Fruit fly (Drosophila melanogaster): ENCODE measurements around the gene Vha13.

Vha13 gene

DNA sequence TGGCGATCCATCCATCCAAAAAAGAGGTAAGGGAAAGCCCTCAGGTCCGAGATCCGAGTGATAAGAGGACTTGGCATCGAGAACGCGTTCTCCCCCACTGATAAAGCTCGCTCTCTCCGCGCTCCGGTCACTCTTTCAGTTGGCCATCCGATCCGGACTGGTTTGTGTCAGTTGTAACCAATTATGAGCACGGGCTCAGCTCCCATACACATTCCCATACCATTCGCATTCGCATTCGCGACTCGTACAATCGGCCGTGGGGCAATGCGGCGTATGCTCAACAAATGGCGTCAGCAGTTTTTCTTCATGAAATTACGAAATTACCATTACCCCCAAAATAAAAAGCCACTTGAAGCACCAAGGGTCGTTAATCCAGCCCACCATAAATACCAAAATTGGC, 19.7 kb downstream of the Vha13 start:
- TF ChIP-seq insv (optimal IDR thresholded peaks at IDR 0.05) (no peak), ttk (optimal IDR thresholded peaks at IDR 0.05) (no peak), h (optimal IDR thresholded peaks at IDR 0.05) (no peak), psq (optimal IDR thresholded peaks at IDR 0.05) (no peak), Myc (optimal IDR thresholded peaks at IDR 0.05) (no peak), Sin3A (optimal IDR thresholded peaks at IDR 0.05) (no peak)

DNA sequence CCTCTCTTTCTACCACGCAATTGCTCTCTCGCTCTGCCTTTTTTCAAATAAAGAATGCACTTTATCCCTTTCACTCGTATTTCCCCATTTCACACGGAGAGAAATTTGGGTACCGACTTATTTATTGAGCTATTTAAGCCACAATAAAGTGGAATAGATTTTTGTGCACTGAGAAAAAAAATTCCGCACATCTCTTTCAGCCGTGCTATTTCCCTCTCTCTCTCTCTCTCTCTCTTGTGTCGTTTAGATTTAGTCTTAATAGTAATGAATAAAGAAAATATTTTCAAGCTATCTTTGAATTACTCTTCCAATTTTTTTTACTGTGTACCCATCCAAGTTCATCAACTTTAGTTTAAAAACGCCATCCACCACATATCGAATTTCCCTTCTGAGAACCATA, 20.6 kb downstream of the Vha13 start:
- no peak for TF ChIP-seq Myc (optimal IDR thresholded peaks at IDR 0.05)
- TF ChIP-seq h (optimal IDR thresholded peaks at IDR 0.05) = no peak
- TF ChIP-seq Sin3A (optimal IDR thresholded peaks at IDR 0.05) = no peak

DNA sequence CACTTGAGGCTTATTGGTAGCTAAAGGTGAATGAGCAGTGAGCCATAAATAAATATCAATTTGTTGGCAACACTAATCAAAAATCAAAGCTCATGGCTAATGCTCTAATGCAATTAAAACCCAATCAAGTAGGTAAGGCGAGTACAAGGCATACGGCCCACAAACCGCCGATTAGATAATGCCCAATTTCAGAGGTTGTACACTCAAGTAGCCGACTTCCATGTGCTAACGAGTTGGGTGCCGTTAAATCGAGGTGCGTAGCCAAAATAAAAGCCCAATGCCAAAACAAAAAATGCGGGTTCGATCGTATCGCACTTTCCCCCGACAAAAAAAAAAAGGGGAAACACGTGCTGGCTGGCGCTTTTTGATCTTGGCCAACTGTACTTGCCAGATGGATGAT, 22.2 kb downstream of the Vha13 start:
- TF ChIP-seq Myc (optimal IDR thresholded peaks at IDR 0.05) (no peak), Sin3A (optimal IDR thresholded peaks at IDR 0.05) (no peak)

DNA sequence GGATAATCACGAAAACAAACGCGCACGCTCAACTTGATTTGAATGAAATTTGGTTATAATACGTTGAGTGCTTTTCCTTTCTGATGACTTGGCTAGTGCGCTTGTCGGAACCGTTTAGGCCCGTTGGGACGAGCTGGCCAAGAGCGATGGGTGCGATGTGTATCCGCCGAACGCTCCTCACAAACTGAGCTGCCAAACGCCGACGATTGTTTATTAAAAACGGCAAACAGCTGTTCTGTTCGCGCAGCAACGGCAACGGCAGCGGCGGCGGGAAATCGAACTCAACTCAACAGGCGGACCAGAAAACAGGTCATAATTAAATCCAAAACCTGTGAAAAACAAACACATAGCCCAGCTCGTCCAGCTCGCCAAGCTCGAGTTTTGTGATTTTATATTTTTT, 23.2 kb downstream of the Vha13 start:
- no peak for TF ChIP-seq Myc (optimal IDR thresholded peaks at IDR 0.05)
- TF ChIP-seq psq (optimal IDR thresholded peaks at IDR 0.05) = no peak
- no peak for TF ChIP-seq Sin3A (optimal IDR thresholded peaks at IDR 0.05)
- no peak for TF ChIP-seq ttk (optimal IDR thresholded peaks at IDR 0.05)
- no peak for TF ChIP-seq insv (optimal IDR thresholded peaks at IDR 0.05)
- TF ChIP-seq h (optimal IDR thresholded peaks at IDR 0.05) = no peak

DNA sequence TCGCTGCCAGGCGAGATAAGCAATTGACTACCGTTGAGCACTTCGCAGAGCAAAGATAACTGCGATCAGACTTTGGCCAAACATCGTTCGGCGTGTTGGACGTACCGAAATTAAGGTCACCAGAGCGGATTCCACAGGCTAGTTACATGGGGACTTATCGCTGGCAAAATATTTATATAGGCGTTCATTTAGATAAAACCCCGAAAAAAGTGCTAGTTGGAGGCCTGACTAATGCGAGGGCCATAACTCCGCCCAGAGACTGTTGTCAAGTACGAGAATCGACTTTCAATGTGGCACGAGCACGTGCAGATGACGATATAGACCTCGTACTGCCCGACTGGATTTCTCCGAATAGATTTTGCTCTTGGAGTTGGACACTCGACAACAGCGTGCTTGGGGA, 24.3 kb downstream of the Vha13 start:
- TF ChIP-seq Myc (optimal IDR thresholded peaks at IDR 0.05) (no peak), ttk (optimal IDR thresholded peaks at IDR 0.05) (no peak), Sin3A (optimal IDR thresholded peaks at IDR 0.05) (no peak), psq (optimal IDR thresholded peaks at IDR 0.05) (no peak), h (optimal IDR thresholded peaks at IDR 0.05) (no peak), insv (optimal IDR thresholded peaks at IDR 0.05) (no peak)

DNA sequence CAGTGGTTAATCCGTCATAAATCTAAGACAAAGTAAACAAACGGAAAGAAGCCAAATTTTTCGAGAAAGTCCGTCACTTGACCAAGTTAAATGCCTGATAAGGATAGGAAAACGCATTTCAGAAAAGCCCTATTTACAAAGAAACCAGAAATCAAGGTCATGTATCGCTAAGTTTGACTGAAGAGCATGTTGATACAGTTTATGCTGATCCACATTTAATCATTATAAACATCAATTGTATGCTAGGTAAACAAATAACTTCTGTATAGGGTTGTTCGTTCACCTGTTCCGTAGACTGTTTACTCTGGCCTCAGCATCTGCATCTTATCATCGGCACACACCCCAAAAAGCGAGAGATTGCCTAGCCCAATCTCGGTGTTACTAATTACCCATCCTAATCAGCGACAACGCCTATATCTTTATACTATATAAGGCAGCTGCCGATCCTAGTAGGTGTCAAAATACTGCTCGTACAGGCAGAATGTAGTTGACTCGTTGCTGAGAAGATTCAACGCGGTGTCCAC, 31.2 kb downstream of the Vha13 start, which contains the start of gene CG16727:
CG16727 (plus strand) TSS at position 474 of the 524 bp plus-strand sequence.
- TF ChIP-seq Sin3A (optimal IDR thresholded peaks at IDR 0.05) (no peak), Myc (optimal IDR thresholded peaks at IDR 0.05) (no peak), h (optimal IDR thresholded peaks at IDR 0.05) (no peak)

DNA sequence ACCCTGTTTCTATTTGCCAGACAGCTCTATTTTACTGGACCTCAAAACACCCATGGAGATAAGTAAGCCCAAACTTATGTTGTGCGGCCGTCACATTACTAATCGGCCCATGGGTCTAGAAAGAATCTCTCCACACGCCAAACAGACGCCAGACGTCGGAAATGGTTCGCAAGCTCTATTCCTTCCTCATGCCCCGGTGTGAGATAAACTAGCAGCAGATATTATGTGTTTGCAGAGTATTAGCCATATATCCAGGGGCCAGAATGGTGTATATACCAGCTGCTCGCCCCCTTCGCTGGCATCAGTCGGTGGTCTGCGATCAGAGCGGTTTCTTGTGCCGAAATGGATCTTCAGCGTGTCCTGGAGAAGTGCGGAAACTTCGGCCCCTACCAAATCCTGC, 34.3 kb downstream of the Vha13 start, which contains the start of gene CG17752:
CG17752 (plus strand) TSS at position 301 of the 400 bp plus-strand sequence.
- TF ChIP-seq h (optimal IDR thresholded peaks at IDR 0.05) = no peak
- TF ChIP-seq ttk (optimal IDR thresholded peaks at IDR 0.05) = no peak
- TF ChIP-seq Myc (optimal IDR thresholded peaks at IDR 0.05) = no peak
- TF ChIP-seq insv (optimal IDR thresholded peaks at IDR 0.05) = no peak
- no peak for TF ChIP-seq psq (optimal IDR thresholded peaks at IDR 0.05)
- TF ChIP-seq Sin3A (optimal IDR thresholded peaks at IDR 0.05) = no peak

DNA sequence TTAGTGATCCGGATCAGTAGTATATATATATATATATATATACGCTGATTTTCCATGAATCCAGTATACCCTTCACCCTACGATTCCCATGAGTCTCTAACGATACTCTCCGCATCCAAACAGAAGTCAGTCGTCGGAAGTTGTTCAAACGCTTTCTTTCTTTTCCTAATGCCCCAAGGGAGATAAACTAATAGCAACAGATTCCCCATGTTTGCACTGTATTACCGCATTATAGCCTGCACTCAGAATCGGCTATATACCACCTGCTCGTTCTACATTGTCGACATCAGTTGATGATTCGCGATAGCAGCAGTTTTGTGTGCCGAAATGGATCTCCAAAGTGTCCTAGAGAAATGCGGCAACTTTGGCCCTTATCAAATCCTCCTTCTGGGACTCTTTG, 37.2 kb downstream of the Vha13 start, which contains the start of gene CG17751:
CG17751 (plus strand) TSS at position 301 of the 400 bp plus-strand sequence.
- TF ChIP-seq Sin3A (optimal IDR thresholded peaks at IDR 0.05) (no peak), insv (optimal IDR thresholded peaks at IDR 0.05) (no peak), h (optimal IDR thresholded peaks at IDR 0.05) (no peak), psq (optimal IDR thresholded peaks at IDR 0.05) (no peak), Myc (optimal IDR thresholded peaks at IDR 0.05) (no peak), ttk (optimal IDR thresholded peaks at IDR 0.05) (no peak)

DNA sequence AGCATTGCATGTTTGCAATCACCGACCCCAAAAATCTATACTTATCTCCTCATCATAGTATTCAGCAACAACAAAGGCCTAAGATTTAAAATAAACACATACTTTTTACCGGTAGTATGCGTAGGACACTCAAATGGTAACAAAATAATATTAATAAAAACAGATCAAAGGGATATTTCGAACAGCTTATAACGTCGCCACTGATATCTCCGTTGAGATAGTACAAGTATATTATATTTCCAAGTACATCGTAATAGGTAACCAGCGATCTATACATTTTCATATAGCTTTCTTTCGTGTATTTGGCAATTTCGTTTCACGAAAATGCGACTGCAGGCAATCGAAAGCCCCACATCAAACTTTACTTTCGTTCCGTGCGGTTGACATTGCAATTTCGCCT, 41.2 kb downstream of the Vha13 start, which contains the start of gene CG7342:
CG7342 (plus strand) TSS at position 380 of the 400 bp plus-strand sequence.
- TF ChIP-seq psq (optimal IDR thresholded peaks at IDR 0.05) (no peak), h (optimal IDR thresholded peaks at IDR 0.05) (no peak), Myc (optimal IDR thresholded peaks at IDR 0.05) (no peak), ttk (optimal IDR thresholded peaks at IDR 0.05) (no peak), Sin3A (optimal IDR thresholded peaks at IDR 0.05) (no peak), insv (optimal IDR thresholded peaks at IDR 0.05) (no peak)

DNA sequence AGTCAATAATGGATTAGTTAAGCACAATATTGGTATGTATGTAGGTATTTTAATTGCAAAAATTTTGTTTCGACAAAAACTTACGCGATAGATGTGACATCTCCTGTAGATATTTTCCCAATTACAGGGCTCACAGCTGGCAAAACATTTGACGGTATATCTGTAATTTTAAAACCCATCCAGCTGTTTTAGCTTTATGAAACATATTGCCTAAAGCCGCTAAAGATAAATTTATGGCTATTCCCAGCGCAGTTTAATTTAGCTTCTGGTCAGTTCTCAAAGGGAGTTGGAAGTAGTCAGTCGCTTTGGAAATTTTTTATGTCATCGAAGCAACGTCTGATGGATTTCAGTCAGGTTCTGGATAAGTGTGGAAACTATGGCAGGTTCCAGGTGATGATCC, 43.9 kb downstream of the Vha13 start, which contains the start of gene CG7333:
CG7333 (plus strand) TSS at position 301 of the 400 bp plus-strand sequence.
- TF ChIP-seq ttk (optimal IDR thresholded peaks at IDR 0.05) (no peak), h (optimal IDR thresholded peaks at IDR 0.05) (no peak), insv (optimal IDR thresholded peaks at IDR 0.05) (no peak), Myc (optimal IDR thresholded peaks at IDR 0.05) (no peak), Sin3A (optimal IDR thresholded peaks at IDR 0.05) (no peak), psq (optimal IDR thresholded peaks at IDR 0.05) (no peak)

DNA sequence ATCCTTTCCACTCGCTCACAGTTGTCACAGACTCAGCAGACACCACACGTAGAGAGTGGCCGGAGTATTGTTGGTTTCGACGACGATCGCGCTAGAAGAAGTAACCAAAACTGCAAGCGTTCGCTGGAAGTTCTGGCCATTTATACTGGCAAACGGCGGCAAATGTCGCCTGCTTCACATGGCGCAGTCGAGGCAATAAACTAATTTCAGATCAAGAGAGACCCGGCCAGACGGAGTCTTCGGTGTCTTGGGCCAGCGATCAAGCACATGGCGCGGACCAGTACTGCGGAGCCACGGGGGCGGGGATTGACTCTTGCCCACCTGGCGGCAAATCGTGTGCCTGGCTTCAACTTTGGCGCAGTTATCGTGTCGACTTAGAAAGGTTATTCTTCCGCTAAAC, 45.3 kb downstream of the Vha13 start, which contains the start of gene Cpr92A:
Cpr92A (minus strand) TSS at position 101 of the 400 bp plus-strand sequence.
- TF ChIP-seq insv (optimal IDR thresholded peaks at IDR 0.05) (no peak), psq (optimal IDR thresholded peaks at IDR 0.05) (no peak), ttk (optimal IDR thresholded peaks at IDR 0.05) (no peak), h (optimal IDR thresholded peaks at IDR 0.05) (no peak), Sin3A (optimal IDR thresholded peaks at IDR 0.05) (no peak), Myc (optimal IDR thresholded peaks at IDR 0.05) (no peak)

Measured in Kc167 (cell line).